Fruit fly (Drosophila melanogaster) whole organism, prepupa: ENCODE data around the gene Pgm1.

Experiments used
- Blimp-1 ChIP-seq: fragments of 200-800 bp; sonication (Bioruptor generic); optimal IDR thresholded peaks from 3 replicates; lab custom pipeline; 2017; ENCODE audit warnings: missing biosample characterization, missing genetic modification characterization, mild to moderate bottlenecking, moderate library complexity, missing genetic modification reagents
- CG16779 ChIP-seq: fragments of 200-800 bp; sonication (Bioruptor generic); optimal IDR thresholded peaks from 3 replicates; lab custom pipeline; 2017; ENCODE audit warnings: missing biosample characterization, mild to moderate bottlenecking, missing genetic modification characterization
- CG32006 ChIP-seq: fragments of 200-800 bp; sonication (Bioruptor generic); optimal IDR thresholded peaks from 3 replicates; lab custom pipeline; 2017; ENCODE audit warnings: missing biosample characterization, mild to moderate bottlenecking, missing genetic modification characterization
- CG34406 ChIP-seq: fragments of 200-800 bp; sonication (Bioruptor generic); optimal IDR thresholded peaks from 3 replicates; lab custom pipeline; 2016; ENCODE audit warnings: missing biosample characterization, missing genetic modification characterization
- CG3919 ChIP-seq: fragments of 200-800 bp; sonication (Bioruptor generic); optimal IDR thresholded peaks from 3 replicates; lab custom pipeline; 2016; ENCODE audit warnings: missing biosample characterization, missing genetic modification characterization
- CG6276 ChIP-seq: fragments of 200-800 bp; sonication (Bioruptor generic); optimal IDR thresholded peaks from 2 replicates; lab custom pipeline; 2017; ENCODE audit warnings: missing biosample characterization, mild to moderate bottlenecking, missing genetic modification characterization

dm6 chr3L:16136819-16137553 is 8.7 kb upstream of the Pgm1 start:
- no peak for TF ChIP-seq CG6276 (GFP tag; lab: Kevin White, UChicago)
- no peak for TF ChIP-seq CG34406
- TF ChIP-seq Blimp-1 (GFP tag; lab: Kevin White, UChicago), result no peak
- no peak for TF ChIP-seq CG3919
- no peak for TF ChIP-seq CG16779 (tag; lab: Kevin White, UChicago)
- no peak for TF ChIP-seq CG32006
